Fruit fly (Drosophila melanogaster) whole organism, embryonic: ENCODE measurements around the gene CG33299.

Experiments
- Asciz ChIP-seq: fragments of 200-800 bp; sonication (Bioruptor generic); optimal IDR thresholded peaks from 2 replicates; lab custom pipeline; 2017; ENCODE audit warnings: missing biosample characterization, mild to moderate bottlenecking, missing genetic modification characterization, missing genetic modification reagents
- BEAF-32 ChIP-seq: fragments of 200-800 bp; sonication (Bioruptor generic); optimal IDR thresholded peaks from 3 replicates; lab custom pipeline; 2017; ENCODE audit warnings: missing biosample characterization, missing genetic modification characterization, mild to moderate bottlenecking, moderate library complexity, missing genetic modification reagents
- CG10147 ChIP-seq: fragments of 200-800 bp; sonication (Bioruptor generic); optimal IDR thresholded peaks from 2 replicates; lab custom pipeline; 2019; ENCODE audit warnings: missing biosample characterization, mild to moderate bottlenecking, missing genetic modification characterization, moderate library complexity
- CG10543 ChIP-seq: fragments of 200-800 bp; sonication (Bioruptor generic); optimal IDR thresholded peaks from 3 replicates; lab custom pipeline; 2017; ENCODE audit warnings: missing biosample characterization, mild to moderate bottlenecking, missing genetic modification characterization, moderate library complexity
- CG14014 ChIP-seq: fragments of 200-800 bp; sonication (Bioruptor generic); IDR thresholded peaks from 2 replicates; pipeline ENCODE4 v1.3.6; 2022; ENCODE audit warnings: missing biosample characterization, missing genetic modification characterization
- CG15601 ChIP-seq: fragments of 200-800 bp; sonication (Bioruptor generic); optimal IDR thresholded peaks from 3 replicates; lab custom pipeline; 2019; ENCODE audit warnings: missing biosample characterization, mild to moderate bottlenecking, missing genetic modification characterization, moderate library complexity
- CG17359 ChIP-seq: fragments of 200-800 bp; sonication (Bioruptor generic); optimal IDR thresholded peaks from 3 replicates; lab custom pipeline; 2018; ENCODE audit warnings: missing biosample characterization, mild to moderate bottlenecking, missing genetic modification characterization, moderate library complexity
- CG17385 ChIP-seq: fragments of 200-800 bp; sonication (Bioruptor generic); optimal IDR thresholded peaks from 3 replicates; lab custom pipeline; 2018; ENCODE audit warnings: missing biosample characterization, mild to moderate bottlenecking, missing genetic modification characterization
- CG17829 ChIP-seq: fragments of 200-800 bp; optimal IDR thresholded peaks from 2 replicates; lab custom pipeline; 2019; ENCODE audit warnings: missing biosample characterization, mild to moderate bottlenecking, missing genetic modification characterization, moderate library complexity
- CG2199 ChIP-seq: fragments of 200-800 bp; sonication (Bioruptor generic); IDR thresholded peaks from 3 replicates; pipeline ENCODE4 v1.3.6; 2022; ENCODE audit warnings: missing biosample characterization, missing genetic modification characterization
- CG2712 ChIP-seq: fragments of 200-800 bp; optimal IDR thresholded peaks from 3 replicates; lab custom pipeline; 2019; ENCODE audit warnings: missing biosample characterization, mild to moderate bottlenecking, missing genetic modification characterization, moderate library complexity
- CG34376 ChIP-seq: fragments of 200-800 bp; sonication (Bioruptor generic); optimal IDR thresholded peaks from 2 replicates; lab custom pipeline; 2018; ENCODE audit warnings: missing biosample characterization, mild to moderate bottlenecking, missing genetic modification characterization
- CG42726 ChIP-seq: fragments of 200-800 bp; sonication (Bioruptor generic); IDR thresholded peaks from 2 replicates; pipeline ENCODE4 v1.3.6; 2022; ENCODE audit warnings: missing biosample characterization, missing genetic modification characterization; ENCODE audit not compliant: partially characterized antibody
- CG5180 ChIP-seq: fragments of 200-800 bp; sonication (Bioruptor generic); optimal IDR thresholded peaks from 3 replicates; lab custom pipeline; 2017; ENCODE audit warnings: missing biosample characterization, missing genetic modification characterization, mild to moderate bottlenecking, moderate library complexity, missing genetic modification reagents
- CG6854 ChIP-seq: fragments of 200-800 bp; sonication (Bioruptor generic); optimal IDR thresholded peaks from 3 replicates; lab custom pipeline; 2017; ENCODE audit warnings: missing biosample characterization, mild to moderate bottlenecking, missing genetic modification characterization
- CG7372 ChIP-seq: fragments of 200-800 bp; sonication (Bioruptor generic); IDR thresholded peaks from 2 replicates; pipeline ENCODE4 v1.3.6; 2022; ENCODE audit warnings: missing biosample characterization, missing genetic modification characterization
- CG8089 ChIP-seq: fragments of 200-800 bp; sonication (Bioruptor generic); optimal IDR thresholded peaks from 3 replicates; lab custom pipeline; 2016; ENCODE audit warnings: missing biosample characterization, missing genetic modification characterization
- Fer1 ChIP-seq: fragments of 200-800 bp; sonication (Bioruptor generic); optimal IDR thresholded peaks from 2 replicates; lab custom pipeline; 2017; ENCODE audit warnings: missing biosample characterization, mild to moderate bottlenecking, missing genetic modification characterization
- Hr78 ChIP-seq, 2 experiments: fragments of 200-800 bp in 1 of 2; fragments of >200 bp in 1 of 2; sonication (Bioruptor generic) in 1 of 2; optimal IDR thresholded peaks; 2 replicates each; lab custom pipeline; 2017 to 2019; ENCODE audit warnings: missing biosample characterization in 2 of 2, missing genetic modification characterization in 2 of 2, mild to moderate bottlenecking in 1 of 2, moderate library complexity in 1 of 2
- Jarid2 ChIP-seq: fragments of 200-800 bp; sonication (Bioruptor generic); optimal IDR thresholded peaks from 3 replicates; lab custom pipeline; 2017; ENCODE audit warnings: mild to moderate bottlenecking, missing biosample characterization, missing genetic modification reagents, missing genetic modification characterization
- Lim3 ChIP-seq: fragments of 200-800 bp; sonication (Bioruptor generic); IDR thresholded peaks from 2 replicates; pipeline ENCODE4 v1.3.6; 2022; ENCODE audit warnings: missing biosample characterization, missing genetic modification characterization
- MESR4 ChIP-seq: fragments of 200-800 bp; sonication (Bioruptor generic); optimal IDR thresholded peaks from 2 replicates; lab custom pipeline; 2018; ENCODE audit warnings: missing biosample characterization, mild to moderate bottlenecking, missing genetic modification characterization, moderate library complexity
- MTF-1 ChIP-seq: fragments of 200-800 bp; sonication (Bioruptor generic); optimal IDR thresholded peaks from 2 replicates; lab custom pipeline; 2018; ENCODE audit warnings: missing biosample characterization, mild to moderate bottlenecking, missing genetic modification characterization, borderline replicate concordance
- Max ChIP-seq: fragments of 200-800 bp; sonication (Bioruptor generic); optimal IDR thresholded peaks from 2 replicates; lab custom pipeline; 2016; ENCODE audit warnings: missing biosample characterization, mild to moderate bottlenecking, missing genetic modification characterization
- Med ChIP-seq: fragments of 200-800 bp; sonication (Bioruptor generic); peaks from one replicate; lab custom pipeline; 2016; ENCODE audit warnings: missing biosample characterization, missing genetic modification characterization, mild to moderate bottlenecking, inconsistent platforms, moderate library complexity
- Mes4 ChIP-seq: fragments of 200-800 bp; sonication (Bioruptor generic); optimal IDR thresholded peaks from 2 replicates; lab custom pipeline; 2016; ENCODE audit warnings: missing biosample characterization, missing genetic modification characterization
- NC2β ChIP-seq: fragments of 200-800 bp; sonication (Bioruptor generic); optimal IDR thresholded peaks from 2 replicates; lab custom pipeline; 2016; ENCODE audit warnings: missing biosample characterization, missing genetic modification characterization
- abd-A ChIP-seq: fragments of 200-800 bp; sonication (Bioruptor generic); optimal IDR thresholded peaks from 3 replicates; lab custom pipeline; 2019; ENCODE audit warnings: missing biosample characterization, mild to moderate bottlenecking, missing genetic modification characterization, moderate library complexity
- amos ChIP-seq: fragments of 200-800 bp; sonication (Bioruptor generic); IDR thresholded peaks from 2 replicates; pipeline ENCODE4 v1.3.6; 2022; ENCODE audit warnings: missing biosample characterization, missing genetic modification characterization; ENCODE audit not compliant: partially characterized antibody
- chinmo ChIP-seq: fragments of 200-800 bp; sonication (Bioruptor generic); IDR thresholded peaks from 4 replicates; pipeline ENCODE4 v1.3.6; 2022; ENCODE audit warnings: missing biosample characterization, missing genetic modification characterization; ENCODE audit not compliant: partially characterized antibody
- ci ChIP-seq: fragments of 200-800 bp; sonication (Bioruptor generic); IDR thresholded peaks from 3 replicates; pipeline ENCODE4 v1.3.6; 2022; ENCODE audit warnings: missing biosample characterization, missing genetic modification characterization
- cwo ChIP-seq: fragments of 200-800 bp; sonication (Bioruptor generic); optimal IDR thresholded peaks from 3 replicates; lab custom pipeline; 2017; ENCODE audit warnings: missing biosample characterization, missing genetic modification characterization, mild to moderate bottlenecking, moderate library complexity, missing genetic modification reagents
- gsb-n ChIP-seq: fragments of 200-800 bp; sonication (Bioruptor generic); optimal IDR thresholded peaks from 3 replicates; lab custom pipeline; 2018; ENCODE audit warnings: missing biosample characterization, mild to moderate bottlenecking, missing genetic modification characterization
- hbn ChIP-seq: fragments of 200-800 bp; sonication (Bioruptor generic); IDR thresholded peaks from 2 replicates; pipeline ENCODE4 v1.3.6; 2022; ENCODE audit warnings: missing biosample characterization, missing genetic modification characterization; ENCODE audit not compliant: partially characterized antibody
- hkb ChIP-seq, 2 experiments: fragments of 200-800 bp in 1 of 2; fragments of >200 bp in 1 of 2; sonication (Bioruptor generic) in 1 of 2; IDR thresholded peaks in 1 of 2; optimal IDR thresholded peaks in 1 of 2; 2 replicates each; pipeline versions ENCODE4 v1.3.6 to Lab custom; 2017 to 2022; ENCODE audit warnings: missing biosample characterization in 1 of 2, missing genetic modification characterization in 1 of 2
- kay ChIP-seq: fragments of 200-800 bp; sonication (Bioruptor generic); optimal IDR thresholded peaks from 2 replicates; lab custom pipeline; 2016; ENCODE audit warnings: missing biosample characterization, missing genetic modification characterization
- lbe ChIP-seq: fragments of 200-800 bp; sonication (Bioruptor generic); optimal IDR thresholded peaks from 2 replicates; lab custom pipeline; 2016; ENCODE audit warnings: missing biosample characterization, mild to moderate bottlenecking, missing genetic modification characterization
- mirr ChIP-seq: fragments of 200-800 bp; sonication (Bioruptor generic); optimal IDR thresholded peaks from 3 replicates; lab custom pipeline; 2018; ENCODE audit warnings: missing biosample characterization, mild to moderate bottlenecking, missing genetic modification characterization
- nom ChIP-seq: fragments of 200-800 bp; sonication (Bioruptor generic); optimal IDR thresholded peaks from 2 replicates; lab custom pipeline; 2017; ENCODE audit warnings: missing biosample characterization, missing genetic modification characterization, mild to moderate bottlenecking, moderate library complexity, missing genetic modification reagents
- sens-2 ChIP-seq: fragments of 200-800 bp; sonication (Bioruptor generic); IDR thresholded peaks from 2 replicates; pipeline ENCODE4 v1.3.6; 2022; ENCODE audit warnings: missing biosample characterization, missing genetic modification characterization
- sqz ChIP-seq: fragments of 200-800 bp; sonication (Bioruptor generic); optimal IDR thresholded peaks from 3 replicates; lab custom pipeline; 2018; ENCODE audit warnings: missing biosample characterization, mild to moderate bottlenecking, missing genetic modification characterization
- stc ChIP-seq: fragments of 200-800 bp; sonication (Bioruptor generic); IDR thresholded peaks from 2 replicates; pipeline ENCODE4 v1.3.6; 2022; ENCODE audit warnings: missing biosample characterization, missing genetic modification characterization
- stwl ChIP-seq: fragments of 200-800 bp; sonication (Bioruptor generic); optimal IDR thresholded peaks from 3 replicates; lab custom pipeline; 2018; ENCODE audit warnings: missing biosample characterization, mild to moderate bottlenecking, missing genetic modification characterization, moderate library complexity
- tio ChIP-seq: fragments of 200-800 bp; sonication (Bioruptor generic); optimal IDR thresholded peaks from 2 replicates; lab custom pipeline; 2017; ENCODE audit warnings: missing biosample characterization, missing genetic modification characterization, inconsistent platforms
- tna ChIP-seq: fragments of 200-800 bp; sonication (Bioruptor generic); IDR thresholded peaks from 2 replicates; pipeline ENCODE4 v1.3.6; 2022; ENCODE audit warnings: missing biosample characterization, missing genetic modification characterization; ENCODE audit not compliant: partially characterized antibody
- vfl ChIP-seq: fragments of 200-800 bp; sonication (Bioruptor generic); optimal IDR thresholded peaks from 2 replicates; lab custom pipeline; 2016; ENCODE audit warnings: missing biosample characterization, missing genetic modification characterization
- wek ChIP-seq: fragments of 200-800 bp; sonication (Bioruptor generic); optimal IDR thresholded peaks from 3 replicates; lab custom pipeline; 2018; ENCODE audit warnings: missing biosample characterization, mild to moderate bottlenecking, missing genetic modification characterization, moderate library complexity

Gene CG33299

dm6 chr2L:9705872-9706317, 49.5 kb downstream of the CG33299 start, which contains the start of gene CG31710 (continued):
- TF ChIP-seq BEAF-32 (GFP tag; lab: Kevin White, UChicago), result no peak
- TF ChIP-seq wek (GFP tag; lab: Kevin White, UChicago), result peak; percentile 37
- peak; percentile 16 for TF ChIP-seq CG10543
- TF ChIP-seq MESR4, result peak; percentile 11
- TF ChIP-seq CG42726 (GFP tag; lab: Robert Waterston, UW), result peak; percentile 59; the same call in 1 of the 2 replicates
- peak; percentile 27; the same call in 1 of the 3 replicates for TF ChIP-seq ci (GFP tag; lab: Robert Waterston, UW)
- TF ChIP-seq CG14014 (GFP tag; lab: Robert Waterston, UW), result no peak
- TF ChIP-seq Max (GFP tag; lab: Kevin White, UChicago), result peak; percentile 32
- TF ChIP-seq CG7372 (GFP tag; lab: Robert Waterston, UW), result no peak
- peak; percentile 23 for TF ChIP-seq CG5180 (GFP tag; lab: Kevin White, UChicago)
- no peak for TF ChIP-seq kay
- TF ChIP-seq sqz (GFP tag; lab: Kevin White, UChicago), result peak; percentile 76
- no peak for TF ChIP-seq hkb (optimal IDR thresholded peaks at IDR 0.05; lab: Kevin White, UChicago)
- peak; percentile 56; the same call in 1 of the 2 replicates for TF ChIP-seq hkb (GFP tag; IDR thresholded peaks at IDR 0.05; lab: Robert Waterston, UW)
- no peak for TF ChIP-seq Lim3 (GFP tag; lab: Robert Waterston, UW)
- TF ChIP-seq sens-2 (GFP tag; lab: Robert Waterston, UW), result peak; percentile 18; the same call in 1 of the 2 replicates
- peak; percentile 20 for TF ChIP-seq CG34376 (GFP tag; lab: Kevin White, UChicago)
- no peak for TF ChIP-seq MTF-1
- TF ChIP-seq CG17829 (tag; lab: Kevin White, UChicago), result peak; percentile 5
- TF ChIP-seq CG10147 (GFP tag; lab: Kevin White, UChicago), result peak; percentile 11
- TF ChIP-seq NC2β, result peak; percentile 20
- TF ChIP-seq hbn (GFP tag; lab: Robert Waterston, UW), result no peak
- TF ChIP-seq nom (GFP tag; lab: Kevin White, UChicago), result peak; percentile 40
- peak; percentile 8 for TF ChIP-seq Asciz (GFP tag; lab: Kevin White, UChicago)
- peak; percentile 59; the same call in 1 of the 3 replicates for TF ChIP-seq CG2199 (GFP tag; lab: Robert Waterston, UW)
- TF ChIP-seq CG2712 (tag; lab: Kevin White, UChicago), result peak; percentile 16
- peak; percentile 26 for TF ChIP-seq CG15601 (tag; lab: Kevin White, UChicago)
- no peak for TF ChIP-seq CG8089 (GFP tag; lab: Kevin White, UChicago)
- TF ChIP-seq Jarid2 (GFP tag; lab: Kevin White, UChicago), result peak; percentile 89
- TF ChIP-seq CG17385 (GFP tag; lab: Kevin White, UChicago), result peak; percentile 22
- TF ChIP-seq gsb-n (tag; lab: Kevin White, UChicago), result no peak
- TF ChIP-seq chinmo (GFP tag; lab: Robert Waterston, UW), result peak; percentile 77; the same call in 1 of the 4 replicates
- TF ChIP-seq Mes4 (GFP tag; lab: Kevin White, UChicago), result no peak
- peak; percentile 30 for TF ChIP-seq stwl
- TF ChIP-seq cwo, result peak; percentile 96
- TF ChIP-seq Hr78 (GFP tag; optimal IDR thresholded peaks at IDR 0.05; lab: Kevin White, UChicago), result no peak
- peak; percentile 17 for TF ChIP-seq Fer1 (GFP tag; lab: Kevin White, UChicago)
- no peak for TF ChIP-seq tio
- peak; percentile 82 for TF ChIP-seq Med (GFP tag; lab: Kevin White, UChicago)
- peak; percentile 24; the same call in 1 of the 2 replicates for TF ChIP-seq stc (GFP tag; lab: Robert Waterston, UW)
- TF ChIP-seq abd-A (tag; lab: Kevin White, UChicago), result peak; percentile 60
- TF ChIP-seq amos (GFP tag; lab: Robert Waterston, UW), result peak; percentile 34; the same call in 1 of the 2 replicates
- no peak for TF ChIP-seq vfl (GFP tag; lab: Kevin White, UChicago)
- TF ChIP-seq tna (GFP tag; lab: Robert Waterston, UW), result 0 out of 2 replicates have a peak, but pooled peaks have one; percentile 41
- peak; percentile 21 for TF ChIP-seq CG17359
- TF ChIP-seq mirr (GFP tag; lab: Kevin White, UChicago), result peak; percentile 22
- TF ChIP-seq CG6854 (GFP tag; lab: Kevin White, UChicago), result peak; percentile 16
- peak; percentile 48 for TF ChIP-seq lbe (GFP tag; lab: Kevin White, UChicago)
